Worm (Caenorhabditis elegans) whole organism, L1 larva: ENCODE data around the gene F49F1.2.

Experiments used
- C04F5.9 ChIP-seq: sonication (generic microtip); optimal IDR thresholded peaks from 2 replicates; lab custom pipeline; 2016; ENCODE audit warnings: missing genetic modification characterization, missing compliant biosample characterization
- ama-1 ChIP-seq: fragments of 150-350 bp; optimal IDR thresholded peaks from 2 replicates; lab custom pipeline; 2014
- isw-1 ChIP-seq: fragments of 200-800 bp; sonication (Bioruptor generic); IDR thresholded peaks from 2 replicates; pipeline ENCODE4 v1.3.6; 2022; ENCODE audit warnings: missing genetic modification characterization, missing compliant biosample characterization
- lin-15B ChIP-seq: fragments of 150-350 bp; sonication (generic microtip); optimal IDR thresholded peaks from 3 replicates; lab custom pipeline; 2014; ENCODE audit warnings: missing biosample characterization, missing genetic modification characterization
- lin-35 ChIP-seq, 2 experiments: fragments of 150-350 bp; optimal IDR thresholded peaks; 2 replicates each; lab custom pipeline; 2014; ENCODE audit warnings: missing biosample characterization in 2 of 2, missing genetic modification characterization in 2 of 2, missing genetic modification reagents in 2 of 2
- mep-1 ChIP-seq: fragments of 150-350 bp; optimal IDR thresholded peaks from 2 replicates; lab custom pipeline; 2014; ENCODE audit warnings: missing biosample characterization, missing genetic modification characterization
- nhr-76 ChIP-seq: sonication (generic microtip); optimal IDR thresholded peaks from 2 replicates; lab custom pipeline; 2017; ENCODE audit warnings: missing biosample characterization, missing genetic modification characterization
- pag-3 ChIP-seq: sonication (generic microtip); optimal IDR thresholded peaks from 2 replicates; lab custom pipeline; 2017; ENCODE audit warnings: missing genetic modification characterization, mild to moderate bottlenecking, missing compliant biosample characterization, antibody characterized with exemption, borderline replicate concordance; ENCODE audit not compliant: insufficient read depth
- pqm-1 ChIP-seq: sonication (generic microtip); optimal IDR thresholded peaks from 3 replicates; lab custom pipeline; 2017; ENCODE audit warnings: missing biosample characterization, missing genetic modification characterization
- skn-1 ChIP-seq: fragments of 150-350 bp; optimal IDR thresholded peaks from 2 replicates; lab custom pipeline; 2014; ENCODE audit warnings: missing biosample characterization, missing genetic modification characterization
- tbx-2 ChIP-seq: sonication (generic microtip); optimal IDR thresholded peaks from 2 replicates; lab custom pipeline; 2016; ENCODE audit warnings: missing genetic modification characterization, missing compliant biosample characterization
- unc-130 ChIP-seq: fragments of 150-350 bp; optimal IDR thresholded peaks from 2 replicates; lab custom pipeline; 2017; ENCODE audit warnings: missing biosample characterization, missing genetic modification characterization, inconsistent platforms
- ztf-11 ChIP-seq, 2 experiments: sonication (generic microtip); optimal IDR thresholded peaks; 2 replicates each; lab custom pipeline; 2016 to 2017; ENCODE audit warnings: missing genetic modification characterization in 2 of 2, missing biosample characterization in 1 of 2, missing compliant biosample characterization in 1 of 2
- ztf-4 ChIP-seq: fragments of 150-350 bp; optimal IDR thresholded peaks from 2 replicates; lab custom pipeline; 2014; ENCODE audit warnings: missing biosample characterization, missing genetic modification characterization

DNA sequence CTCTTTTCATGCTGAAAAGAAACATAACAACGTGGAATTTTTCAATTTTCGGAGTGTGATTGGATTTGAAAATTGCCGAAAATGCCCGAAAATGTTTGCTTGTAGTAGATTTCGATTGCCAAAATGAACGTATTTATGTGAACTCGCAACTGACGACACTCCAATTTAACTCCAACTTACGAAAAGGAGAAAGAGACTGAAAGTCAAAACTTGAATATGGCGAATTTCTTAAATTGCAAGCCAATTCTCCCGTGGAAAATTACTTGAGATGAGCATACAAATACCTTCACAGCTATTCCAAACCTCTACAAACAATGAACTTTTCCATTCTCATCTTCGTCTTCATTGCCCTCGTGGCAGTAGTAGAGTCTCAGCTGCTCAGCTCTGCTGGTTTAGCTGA lies 33.1 kb upstream of the F49F1.2 start:
- no peak for TF ChIP-seq mep-1
- TF ChIP-seq isw-1 (GFP tag; lab: Robert Waterston, UW) = no peak
- TF ChIP-seq ztf-11 (tag; optimal IDR thresholded peaks at IDR 0.05; lab: Kevin White, UChicago) = no peak
- no peak for TF ChIP-seq ztf-4 (tag; lab: Kevin White, UChicago)
- TF ChIP-seq lin-15B = no peak
- no peak for TF ChIP-seq lin-35 (GFP tag; optimal IDR thresholded peaks at IDR 0.05; lab: Kevin White, UChicago)
- TF ChIP-seq tbx-2 (tag; lab: Kevin White, UChicago) = no peak
- TF ChIP-seq unc-130 = no peak
- TF ChIP-seq pqm-1 (tag; lab: Kevin White, UChicago) = no peak
- TF ChIP-seq C04F5.9 (tag; lab: Kevin White, UChicago) = no peak
- TF ChIP-seq pag-3 (tag; lab: Kevin White, UChicago) = no peak
- TF ChIP-seq skn-1 (tag; lab: Kevin White, UChicago) = no peak
- no peak for TF ChIP-seq nhr-76
- TF ChIP-seq ama-1 = no peak
